Worm (Caenorhabditis elegans): ENCODE data around the gene Y57G11C.1144.
"Not testable (repeated sequence)": the region's sequence is repeated elsewhere in the genome, so short reads cannot be mapped to it uniquely, and the experiment has no call there.

Y57G11C.1144 gene

DNA sequence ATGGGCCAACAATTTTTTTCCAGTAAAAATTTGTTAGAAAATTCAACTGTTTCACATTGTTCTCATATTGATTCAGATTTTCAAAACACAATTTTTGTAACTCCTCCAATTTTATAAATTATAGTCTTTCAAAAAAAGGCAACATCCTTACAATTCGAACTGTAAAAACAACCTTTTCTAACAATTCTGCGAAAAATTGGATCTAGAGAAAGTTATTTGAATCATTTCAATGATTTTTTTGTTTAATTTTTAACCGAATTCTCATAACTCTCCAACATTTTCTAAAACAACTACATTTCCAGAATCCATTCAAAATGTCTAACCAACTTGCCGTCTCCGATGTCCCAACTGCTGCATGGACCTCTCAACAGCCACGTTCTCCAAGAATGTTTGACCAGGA lies 17.8 kb upstream of the Y57G11C.1144 start, which contains the start of gene ccch-5 (continued):
- TF ChIP-seq daf-16 (GFP tag; optimal IDR thresholded peaks at IDR 0.05) (no peak), daf-16 (tag; optimal IDR thresholded peaks at IDR 0.05) (no peak), aha-1 (tag) (no peak), F26F4.8 (GFP tag; conservative IDR thresholded peaks at IDR 0.05) (no peak)

ce11 chrIV:14929421-14929820 lies 7.7 kb upstream of the Y57G11C.1144 start, which contains the start of gene Y57G11C.28:
Gene Y57G11C.28, plus strand, starts transcription at chrIV:14929721.
- no peak for TF ChIP-seq ceh-82 (tag; optimal IDR thresholded peaks at IDR 0.05)
- TF ChIP-seq F37D6.2 (tag; optimal IDR thresholded peaks at IDR 0.05) = no peak
- no peak for TF ChIP-seq ceh-32 (tag; optimal IDR thresholded peaks at IDR 0.05; ENCODE audit: poor library complexity)
- no peak for TF ChIP-seq madf-5 (GFP tag; IDR thresholded peaks at IDR 0.05)
- TF ChIP-seq skn-1 (tag; optimal IDR thresholded peaks at IDR 0.05) = no peak
- TF ChIP-seq lin-39 (tag; optimal IDR thresholded peaks at IDR 0.05) = no peak
- TF ChIP-seq mdl-1 (tag; optimal IDR thresholded peaks at IDR 0.05) = no peak
- TF ChIP-seq Y75B8A.6 (GFP tag; IDR thresholded peaks at IDR 0.05) = no peak
- no peak for TF ChIP-seq daf-16 (GFP tag; optimal IDR thresholded peaks at IDR 0.05)
- TF ChIP-seq daf-16 (tag; optimal IDR thresholded peaks at IDR 0.05) = no peak
- no peak for TF ChIP-seq Y48G9A.11 (GFP tag; IDR thresholded peaks at IDR 0.05)
- no peak for TF ChIP-seq gei-8 (GFP tag; optimal IDR thresholded peaks at IDR 0.05)
- no peak for TF ChIP-seq egl-43 (GFP tag; IDR thresholded peaks at IDR 0.05)
- no peak for TF ChIP-seq nhr-10 (tag; optimal IDR thresholded peaks at IDR 0.05)
- TF ChIP-seq aly-2 (tag; optimal IDR thresholded peaks at IDR 0.05) = no peak

- TF ChIP-seq madf-5 (GFP tag; IDR thresholded peaks at IDR 0.05) (0 out of 4 replicates have a peak, but pooled peaks of 1 of the 2 experiments have one; percentile 25), nhr-111 (GFP tag; optimal IDR thresholded peaks at IDR 0.05) (no peak), snpc-1.2 (GFP tag; IDR thresholded peaks at IDR 0.05) (peak; percentile 89)
Measured at ce11 chrIV:14932640-14933039, 4.5 kb upstream of the Y57G11C.1144 start, which contains the start of gene Y57G11C.1131. Gene Y57G11C.1131, plus strand, starts transcription at chrIV:14932972.

ce11 chrIV:14938596-14938995 lies 1.5 kb downstream of the Y57G11C.1144 start, which contains the start of gene Y57G11C.30:
Gene Y57G11C.30, plus strand, starts transcription at chrIV:14938896.
- not testable (repeated sequence) for TF ChIP-seq lin-1 (GFP tag; IDR thresholded peaks at IDR 0.05); spr-3 (GFP tag; optimal IDR thresholded peaks at IDR 0.05); duxl-1 (tag; optimal IDR thresholded peaks at IDR 0.05; ENCODE audit: poor library complexity)

DNA sequence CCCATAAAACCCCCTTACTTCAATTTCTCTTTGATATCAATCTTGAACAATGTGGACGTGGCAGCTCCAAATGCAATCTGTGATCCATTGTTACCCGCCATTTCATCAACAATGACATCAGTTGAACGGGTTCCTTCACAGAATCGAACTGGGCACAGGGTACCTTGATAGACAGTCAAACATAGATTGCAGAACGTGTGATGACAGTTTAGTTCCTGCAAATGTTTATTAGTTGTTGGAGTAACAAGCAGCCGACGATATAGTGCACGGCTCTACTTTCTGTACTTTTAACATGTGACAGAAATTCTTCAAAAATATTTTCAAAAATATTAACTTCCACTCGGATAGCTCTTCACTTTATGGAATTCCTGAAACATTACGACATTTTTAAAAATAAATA lies 7.1 kb downstream of the Y57G11C.1144 start, which contains the start of gene Y57G11C.48:
Y57G11C.48 (minus strand) TSS at position 101 of the 400 bp plus-strand sequence.
- TF ChIP-seq spr-3 (GFP tag; optimal IDR thresholded peaks at IDR 0.05) = no peak
- TF ChIP-seq ceh-82 (tag; optimal IDR thresholded peaks at IDR 0.05) = no peak
- TF ChIP-seq snpc-4 (tag; optimal IDR thresholded peaks at IDR 0.05) = no peak

DNA sequence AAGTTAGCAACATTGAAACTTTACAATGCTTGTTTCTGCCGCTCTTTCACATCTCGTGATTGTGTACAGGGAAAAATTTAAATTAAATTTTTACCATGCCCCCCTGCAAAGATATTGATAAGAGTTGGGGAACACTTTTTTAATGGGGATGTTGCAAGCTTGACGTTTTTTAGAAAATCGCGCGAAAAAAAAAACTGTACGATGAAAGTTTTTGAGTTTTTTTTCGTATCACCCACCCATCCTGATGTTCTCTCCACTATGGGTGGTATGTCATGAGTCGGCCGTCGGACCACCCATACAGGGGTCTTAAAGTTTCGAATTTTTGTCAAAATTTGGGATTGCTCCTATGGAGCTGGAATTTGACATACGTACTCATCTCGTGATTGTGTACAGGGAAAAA lies 11.9 kb downstream of the Y57G11C.1144 start:
- TF ChIP-seq snpc-1.2 (GFP tag; IDR thresholded peaks at IDR 0.05) (peak; percentile 64), T26A8.4 (GFP tag; IDR thresholded peaks at IDR 0.05) (no peak), daf-8 (GFP tag; IDR thresholded peaks at IDR 0.05) (no peak), attf-4 (tag; optimal IDR thresholded peaks at IDR 0.05) (no peak), aha-1 (tag) (no peak)

DNA sequence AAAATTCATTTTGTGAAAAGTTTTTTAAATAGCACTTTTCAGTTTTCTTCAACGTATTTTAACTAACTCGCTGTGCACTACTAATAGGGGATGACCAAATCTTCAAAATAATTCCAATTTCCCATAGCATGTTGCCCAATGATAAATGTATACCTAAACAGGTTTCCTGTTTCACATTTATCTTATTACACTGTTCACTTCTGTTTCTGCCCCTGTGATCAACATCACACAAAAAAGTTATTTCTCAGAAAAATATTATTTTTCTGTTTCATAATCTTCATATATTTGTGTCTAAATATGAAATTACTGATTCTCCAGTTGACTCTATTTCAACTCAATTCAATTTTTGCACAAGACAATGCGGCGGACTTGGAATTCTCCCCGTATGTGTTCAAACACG lies 13.4 kb downstream of the Y57G11C.1144 start, which contains the start of gene Y41E3.22:
Y41E3.22 (plus strand) TSS at position 243 of the 400 bp plus-strand sequence.
- no peak for TF ChIP-seq dmd-8 (GFP tag; IDR thresholded peaks at IDR 0.05)
- TF ChIP-seq unc-62 (GFP tag; optimal IDR thresholded peaks at IDR 0.05 in 1 of 2) = peak in 1 of 2 experiments; percentile 90
- TF ChIP-seq unc-62 (tag; optimal IDR thresholded peaks at IDR 0.05) = no peak
- TF ChIP-seq aha-1 (tag) = peak; percentile 69
